Worm (Caenorhabditis elegans) whole organism, L1 larva: Measurements from ENCODE around the gene wago-4.
A peak's percentile ranks its signal among the peaks of the same experiment; 100 is the strongest.

Experiments used
- C16A3.4 ChIP-seq: fragments of 150-350 bp; optimal IDR thresholded peaks from 2 replicates; lab custom pipeline; 2014; ENCODE audit warnings: missing biosample characterization, missing genetic modification characterization
- ama-1 ChIP-seq: fragments of 150-350 bp; optimal IDR thresholded peaks from 2 replicates; lab custom pipeline; 2014
- blmp-1 ChIP-seq: fragments of 150-350 bp; optimal IDR thresholded peaks from 2 replicates; lab custom pipeline; 2014; ENCODE audit warnings: missing biosample characterization, missing genetic modification characterization
- ceh-82 ChIP-seq, 3 experiments: fragments of 150-350 bp in 1 of 3; sonication (generic microtip) in 2 of 3; optimal IDR thresholded peaks; 2 replicates each; lab custom pipeline; 2014 to 2017; ENCODE audit warnings: missing biosample characterization in 3 of 3, missing genetic modification characterization in 3 of 3
- ceh-88 ChIP-seq: fragments of 200-800 bp; sonication (Bioruptor generic); IDR thresholded peaks from 2 replicates; pipeline ENCODE4 v1.3.6; 2022; ENCODE audit warnings: missing genetic modification characterization, missing compliant biosample characterization
- ceh-90 ChIP-seq: sonication (generic microtip); optimal IDR thresholded peaks from 2 replicates; lab custom pipeline; 2016; ENCODE audit warnings: missing genetic modification characterization, missing compliant biosample characterization
- dsc-1 ChIP-seq: sonication (generic microtip); optimal IDR thresholded peaks from 2 replicates; lab custom pipeline; 2016; ENCODE audit warnings: mild to moderate bottlenecking, missing genetic modification characterization, missing compliant biosample characterization
- efl-1 ChIP-seq, 4 experiments: fragments of 150-350 bp; optimal IDR thresholded peaks in 3 of 4; peaks in 1 of 4; 1 replicate in 1 of 4; 2 replicates in 3 of 4; lab custom pipeline; 2014; ENCODE audit warnings: missing biosample characterization in 2 of 4, missing genetic modification characterization in 2 of 4, missing genetic modification reagents in 2 of 4
- efl-3 ChIP-seq: fragments of 200-800 bp; sonication (Bioruptor generic); optimal IDR thresholded peaks from 2 replicates; lab custom pipeline; 2018; ENCODE audit warnings: mild to moderate bottlenecking, missing genetic modification characterization, missing compliant biosample characterization
- egl-13 ChIP-seq: sonication (generic microtip); optimal IDR thresholded peaks from 2 replicates; lab custom pipeline; 2016; ENCODE audit warnings: missing genotype, missing genetic modification reagents, missing genetic modification characterization, missing compliant biosample characterization
- elt-2 ChIP-seq: sonication (generic microtip); optimal IDR thresholded peaks from 2 replicates; lab custom pipeline; 2016; ENCODE audit warnings: missing genetic modification characterization, mild to moderate bottlenecking, inconsistent platforms, missing compliant biosample characterization, missing genetic modification reagents
- elt-3 ChIP-seq, 6 experiments: fragments of 150-350 bp in 1 of 6; sonication (generic microtip); optimal IDR thresholded peaks; 2 replicates each; lab custom pipeline; 2017 to 2018; ENCODE audit warnings: missing biosample characterization in 6 of 6, missing genetic modification characterization in 6 of 6, inconsistent platforms in 1 of 6
- fkh-8 ChIP-seq: sonication (generic microtip); optimal IDR thresholded peaks from 2 replicates; lab custom pipeline; 2016; ENCODE audit warnings: mild to moderate bottlenecking, missing genetic modification characterization, missing compliant biosample characterization
- hlh-4 ChIP-seq: sonication (generic microtip); optimal IDR thresholded peaks from 2 replicates; lab custom pipeline; 2016; ENCODE audit warnings: mild to moderate bottlenecking, missing genetic modification characterization, missing compliant biosample characterization
- hpl-2 ChIP-seq: fragments of 150-350 bp; optimal IDR thresholded peaks from 2 replicates; lab custom pipeline; 2014; ENCODE audit warnings: missing biosample characterization, missing genetic modification reagents, missing genetic modification characterization
- lin-15B ChIP-seq: fragments of 150-350 bp; sonication (generic microtip); optimal IDR thresholded peaks from 3 replicates; lab custom pipeline; 2014; ENCODE audit warnings: missing biosample characterization, missing genetic modification characterization
- lin-39 ChIP-seq: fragments of 150-350 bp; optimal IDR thresholded peaks from 2 replicates; lab custom pipeline; 2014; ENCODE audit warnings: missing biosample characterization, missing genetic modification reagents, missing genetic modification characterization
- nhr-11 ChIP-seq: fragments of 150-350 bp; optimal IDR thresholded peaks from 2 replicates; lab custom pipeline; 2014; ENCODE audit warnings: missing biosample characterization, missing genetic modification characterization
- nhr-12 ChIP-seq: sonication (generic microtip); optimal IDR thresholded peaks from 2 replicates; lab custom pipeline; 2017; ENCODE audit warnings: missing biosample characterization, missing genetic modification characterization
- nhr-19 ChIP-seq: fragments of 200-800 bp; sonication (Bioruptor generic); conservative IDR thresholded peaks from 2 replicates; pipeline ENCODE4 v1.3.6; 2022; ENCODE audit warnings: missing genetic modification characterization, missing compliant biosample characterization
- nhr-28 ChIP-seq: fragments of 150-350 bp; optimal IDR thresholded peaks from 2 replicates; lab custom pipeline; 2014; ENCODE audit warnings: missing biosample characterization, missing genetic modification characterization
- nhr-47 ChIP-seq: sonication (generic microtip); optimal IDR thresholded peaks from 2 replicates; lab custom pipeline; 2016; ENCODE audit warnings: mild to moderate bottlenecking, missing genetic modification characterization, moderate library complexity, missing compliant biosample characterization
- nhr-71 ChIP-seq: sonication (generic microtip); optimal IDR thresholded peaks from 2 replicates; lab custom pipeline; 2016; ENCODE audit warnings: mild to moderate bottlenecking, missing genetic modification characterization, moderate library complexity, missing compliant biosample characterization
- nhr-77 ChIP-seq: fragments of 150-350 bp; optimal IDR thresholded peaks from 2 replicates; lab custom pipeline; 2014; ENCODE audit warnings: missing biosample characterization, missing genetic modification characterization
- nhr-90 ChIP-seq: sonication (generic microtip); optimal IDR thresholded peaks from 2 replicates; lab custom pipeline; 2016; ENCODE audit warnings: mild to moderate bottlenecking, missing genetic modification characterization, missing compliant biosample characterization; ENCODE audit not compliant: poor library complexity
- pax-3 ChIP-seq: fragments of 200-800 bp; sonication (Bioruptor generic); optimal IDR thresholded peaks from 2 replicates; lab custom pipeline; 2018; ENCODE audit warnings: mild to moderate bottlenecking, missing genetic modification characterization, moderate library complexity, missing compliant biosample characterization
- pqm-1 ChIP-seq: sonication (generic microtip); optimal IDR thresholded peaks from 3 replicates; lab custom pipeline; 2017; ENCODE audit warnings: missing biosample characterization, missing genetic modification characterization
- sox-4 ChIP-seq: sonication (generic microtip); optimal IDR thresholded peaks from 2 replicates; lab custom pipeline; 2016; ENCODE audit warnings: missing genetic modification characterization, missing compliant biosample characterization
- swsn-7 ChIP-seq: sonication (generic microtip); optimal IDR thresholded peaks from 2 replicates; lab custom pipeline; 2016; ENCODE audit warnings: missing genetic modification characterization, missing compliant biosample characterization
- tlp-1 ChIP-seq: fragments of 150-350 bp; optimal IDR thresholded peaks from 2 replicates; lab custom pipeline; 2014; ENCODE audit warnings: missing biosample characterization, missing genetic modification characterization
- unc-30 ChIP-seq: sonication (generic microtip); optimal IDR thresholded peaks from 2 replicates; lab custom pipeline; 2017; ENCODE audit warnings: missing biosample characterization, missing genetic modification characterization
- unc-98 ChIP-seq: fragments of 200-800 bp; sonication (Bioruptor generic); IDR thresholded peaks from 2 replicates; pipeline ENCODE4 v1.3.6; 2022; ENCODE audit warnings: missing genetic modification characterization, missing compliant biosample characterization
- xbp-1 ChIP-seq: sonication (generic microtip); optimal IDR thresholded peaks from 2 replicates; lab custom pipeline; 2016; ENCODE audit warnings: missing genetic modification characterization, missing compliant biosample characterization
- zag-1 ChIP-seq: fragments of 150-350 bp; optimal IDR thresholded peaks from 2 replicates; lab custom pipeline; 2014; ENCODE audit warnings: missing biosample characterization, missing genetic modification characterization
- zip-4 ChIP-seq: fragments of 200-800 bp; sonication (Bioruptor generic); optimal IDR thresholded peaks from 2 replicates; lab custom pipeline; 2018; ENCODE audit warnings: mild to moderate bottlenecking, missing genetic modification characterization, moderate library complexity, missing compliant biosample characterization
- ztf-11 ChIP-seq, 2 experiments: sonication (generic microtip); optimal IDR thresholded peaks; 2 replicates each; lab custom pipeline; 2016 to 2017; ENCODE audit warnings: missing genetic modification characterization in 2 of 2, missing biosample characterization in 1 of 2, missing compliant biosample characterization in 1 of 2
- ztf-4 ChIP-seq: fragments of 150-350 bp; optimal IDR thresholded peaks from 2 replicates; lab custom pipeline; 2014; ENCODE audit warnings: missing biosample characterization, missing genetic modification characterization

Gene wago-4

DNA sequence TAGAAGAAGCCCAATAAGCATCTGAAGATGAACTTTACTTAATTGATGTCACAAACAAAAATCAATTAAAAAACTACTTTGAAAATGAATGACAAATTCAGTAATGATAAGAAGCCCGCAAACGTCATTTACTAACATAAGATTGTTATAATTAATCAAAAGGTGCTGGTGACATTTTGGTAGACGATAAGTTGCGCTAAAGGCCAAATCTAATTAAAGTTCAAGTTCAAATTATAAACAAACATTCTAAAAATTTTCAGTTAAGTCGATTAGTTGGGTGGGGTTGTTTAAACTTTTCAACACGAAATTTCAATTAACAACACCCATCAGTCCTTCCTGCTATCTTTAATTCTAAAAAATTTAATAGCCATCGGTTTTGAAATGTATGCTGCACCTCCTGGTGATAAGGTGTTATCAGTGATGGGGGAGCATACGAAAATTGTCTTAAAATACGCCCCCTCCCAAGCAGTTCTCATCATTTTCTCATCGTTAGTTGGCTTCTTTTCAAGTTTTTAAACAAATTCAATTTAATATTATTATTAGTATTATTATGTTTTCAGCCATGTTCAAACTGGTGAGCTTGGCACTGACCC is 24.2 kb upstream of the wago-4 start, which contains the start of the genes clec-62 and clec-63:
Gene clec-62 (minus strand): TSS at position 51 of the 593 bp plus-strand sequence.
Gene clec-63 (plus strand): TSS at position 561 of the 593 bp plus-strand sequence.
- peak; percentile 55 for TF ChIP-seq tlp-1 (tag; lab: Kevin White, UChicago)
- peak; percentile 21 for TF ChIP-seq pax-3 (tag; lab: Kevin White, UChicago)
- no peak for TF ChIP-seq elt-3 (tag; optimal IDR thresholded peaks at IDR 0.05; lab: Kevin White, UChicago)
- TF ChIP-seq pqm-1 (tag; lab: Kevin White, UChicago): peak; percentile 35
- TF ChIP-seq elt-2: peak; percentile 81
- TF ChIP-seq, all 84 proteins: peak for 4

ce11 chrII:12896666-12897065 is 22.7 kb upstream of the wago-4 start:
- TF ChIP-seq elt-2 (no peak), nhr-71 (tag; lab: Kevin White, UChicago) (no peak), ceh-82 (tag; optimal IDR thresholded peaks at IDR 0.05; lab: Kevin White, UChicago) (no peak), efl-3 (GFP tag; lab: Kevin White, UChicago) (no peak), ceh-88 (GFP tag; lab: Robert Waterston, UW) (no peak), nhr-11 (tag; lab: Kevin White, UChicago) (no peak)

DNA sequence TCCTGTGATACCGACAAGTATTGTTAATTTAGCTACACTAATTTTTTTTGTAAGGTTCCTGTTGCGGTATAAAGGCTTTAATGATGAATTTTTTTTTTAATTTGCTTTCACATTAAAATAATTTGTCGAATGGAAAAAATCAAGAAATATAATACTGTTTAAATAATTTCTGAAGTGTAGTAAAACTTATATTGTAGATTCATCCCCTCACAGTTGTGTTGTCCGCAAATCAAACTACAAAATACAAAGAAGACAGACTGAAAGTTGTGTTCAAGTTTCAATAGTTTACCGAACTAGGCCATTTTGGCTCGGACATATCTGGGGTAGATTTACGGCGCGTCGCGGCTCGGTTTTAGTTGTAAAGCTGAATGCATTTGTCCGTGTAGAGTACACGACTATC is 22.0 kb upstream of the wago-4 start:
- TF ChIP-seq efl-1 (optimal IDR thresholded peaks at IDR 0.05; lab: Kevin White, UChicago) (no peak), efl-1 (GFP tag; optimal IDR thresholded peaks at IDR 0.05 in 1 of 2; lab: Kevin White, UChicago) (peak in 1 of 2 experiments; percentile 69), dsc-1 (tag; lab: Kevin White, UChicago) (no peak)

DNA sequence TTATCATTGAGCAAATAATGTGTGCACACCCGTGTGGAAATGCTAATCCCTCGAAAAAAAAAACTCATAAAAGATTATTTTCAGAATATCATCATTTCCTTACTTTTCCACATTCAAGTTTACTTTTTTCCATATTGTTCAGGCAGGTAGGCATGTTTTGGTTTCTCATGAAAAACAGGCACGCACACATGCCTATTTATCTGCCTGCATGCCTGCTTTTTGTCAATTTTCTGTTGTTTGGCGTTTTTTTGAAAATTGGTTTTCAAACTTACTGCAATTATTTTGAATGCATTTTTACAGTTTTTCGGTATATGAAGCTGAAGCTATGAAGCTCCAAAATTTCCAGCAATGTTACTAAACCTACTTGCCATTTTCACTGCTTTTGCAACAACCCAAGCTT is 21.4 kb upstream of the wago-4 start, which contains the start of gene clec-64:
Gene clec-64 (plus strand): TSS at position 301 of the 400 bp plus-strand sequence.
- TF ChIP-seq lin-15B (tag; lab: Kevin White, UChicago): no peak

DNA sequence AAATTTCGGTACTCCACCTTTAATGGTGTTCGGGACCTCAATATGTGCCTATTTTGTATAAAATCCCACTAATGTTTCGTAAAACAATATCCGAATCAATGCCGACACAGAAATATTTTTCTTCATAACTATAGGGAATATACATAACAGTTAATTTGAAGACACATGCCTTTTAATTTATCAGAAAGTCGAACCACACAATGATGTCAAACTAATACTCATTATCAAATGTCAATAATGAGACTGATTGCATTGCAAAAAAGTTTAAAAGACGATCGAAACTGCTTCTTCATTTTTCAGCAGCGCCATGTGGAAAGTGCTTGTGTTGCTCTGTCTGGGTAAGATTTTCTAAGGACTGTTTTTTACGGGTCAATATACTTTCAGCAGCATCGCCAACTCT is 18.3 kb upstream of the wago-4 start, which contains the start of gene clec-65:
Gene clec-65 (plus strand): TSS at position 301 of the 400 bp plus-strand sequence.
- TF ChIP-seq fkh-8 (tag; lab: Kevin White, UChicago) (no peak), ama-1 (lab: Kevin White, UChicago) (no peak), egl-13 (tag; lab: Kevin White, UChicago) (no peak), ceh-90 (tag; lab: Kevin White, UChicago) (no peak), zip-4 (GFP tag; lab: Kevin White, UChicago) (no peak), blmp-1 (no peak), nhr-90 (tag; lab: Kevin White, UChicago) (no peak), C16A3.4 (tag; lab: Kevin White, UChicago) (no peak), tlp-1 (tag; lab: Kevin White, UChicago) (no peak), xbp-1 (tag; lab: Kevin White, UChicago) (no peak), unc-98 (GFP tag; lab: Robert Waterston, UW) (no peak), nhr-47 (tag; lab: Kevin White, UChicago) (no peak), ztf-4 (tag; lab: Kevin White, UChicago) (no peak), nhr-12 (tag; lab: Kevin White, UChicago) (no peak), zag-1 (tag; lab: Kevin White, UChicago) (no peak), ceh-82 (tag; optimal IDR thresholded peaks at IDR 0.05; lab: Kevin White, UChicago) (no peak), swsn-7 (no peak), hpl-2 (no peak)

ce11 chrII:12904174-12904573 is 15.2 kb upstream of the wago-4 start, which contains the start of gene clec-66:
TSS of gene clec-66 (plus strand) at chrII:12904398.
- TF ChIP-seq nhr-28 (tag; lab: Kevin White, UChicago) (no peak), nhr-12 (tag; lab: Kevin White, UChicago) (no peak), efl-1 (optimal IDR thresholded peaks at IDR 0.05; lab: Kevin White, UChicago) (no peak), efl-1 (GFP tag; optimal IDR thresholded peaks at IDR 0.05 in 1 of 2; lab: Kevin White, UChicago) (no peak), efl-3 (GFP tag; lab: Kevin White, UChicago) (no peak), unc-30 (no peak), nhr-77 (tag; lab: Kevin White, UChicago) (no peak), sox-4 (tag; lab: Kevin White, UChicago) (no peak), lin-39 (tag; lab: Kevin White, UChicago) (no peak), ztf-11 (tag; optimal IDR thresholded peaks at IDR 0.05; lab: Kevin White, UChicago) (no peak), nhr-19 (GFP tag; lab: Robert Waterston, UW) (no peak), nhr-90 (tag; lab: Kevin White, UChicago) (no peak), elt-2 (no peak), hlh-4 (tag; lab: Kevin White, UChicago) (no peak)
